Fruit fly (Drosophila melanogaster) whole organism, pupa: ENCODE results near the gene CG1416.
A peak's percentile ranks its signal among the peaks of the same experiment; 100 is the strongest.

ENCODE experiments used
- CG10348 ChIP-seq: fragments of 200-800 bp; sonication (Bioruptor generic); IDR thresholded peaks from 2 replicates; pipeline ENCODE4 v1.3.6; 2022; ENCODE audit warnings: missing biosample characterization, missing genetic modification characterization
- CG12605 ChIP-seq: fragments of 200-800 bp; sonication (Bioruptor generic); IDR thresholded peaks from 2 replicates; pipeline ENCODE4 v1.3.6; 2022; ENCODE audit warnings: missing biosample characterization, missing genetic modification characterization
- CG13204 ChIP-seq: fragments of 200-800 bp; sonication (Bioruptor generic); optimal IDR thresholded peaks from 2 replicates; lab custom pipeline; 2018; ENCODE audit warnings: missing biosample characterization, mild to moderate bottlenecking, missing genetic modification characterization, moderate library complexity
- CG14655 ChIP-seq: fragments of 200-800 bp; sonication (Bioruptor generic); optimal IDR thresholded peaks from 3 replicates; lab custom pipeline; 2017; ENCODE audit warnings: mild to moderate bottlenecking, missing biosample characterization, missing genetic modification reagents, missing genetic modification characterization
- CG15710 ChIP-seq: fragments of 200-800 bp; sonication (Bioruptor generic); optimal IDR thresholded peaks from 2 replicates; lab custom pipeline; 2018; ENCODE audit warnings: missing biosample characterization, mild to moderate bottlenecking, missing genetic modification characterization, moderate library complexity
- CG32121 ChIP-seq: fragments of 200-800 bp; sonication (Bioruptor generic); IDR thresholded peaks from 2 replicates; pipeline ENCODE4 v1.3.6; 2022; ENCODE audit warnings: missing biosample characterization, missing genetic modification characterization
- CG34367 ChIP-seq: fragments of 200-800 bp; sonication (Bioruptor generic); optimal IDR thresholded peaks from 2 replicates; lab custom pipeline; 2018; ENCODE audit warnings: missing biosample characterization, mild to moderate bottlenecking, missing genetic modification characterization
- CG4496 ChIP-seq: fragments of 200-800 bp; sonication (Bioruptor generic); IDR thresholded peaks from 3 replicates; pipeline ENCODE4 v1.3.6; 2022; ENCODE audit warnings: missing biosample characterization, missing genetic modification characterization
- CG8159 ChIP-seq: fragments of 200-800 bp; sonication (Bioruptor generic); optimal IDR thresholded peaks from 3 replicates; lab custom pipeline; 2018; ENCODE audit warnings: missing biosample characterization, mild to moderate bottlenecking, missing genetic modification characterization, moderate library complexity
- CG8301 ChIP-seq: fragments of 200-800 bp; sonication (Bioruptor generic); optimal IDR thresholded peaks from 2 replicates; lab custom pipeline; 2018; ENCODE audit warnings: missing biosample characterization, mild to moderate bottlenecking, missing genetic modification characterization
- CG9948 ChIP-seq: fragments of 200-800 bp; sonication (Bioruptor generic); optimal IDR thresholded peaks from 2 replicates; lab custom pipeline; 2018; ENCODE audit warnings: missing biosample characterization, mild to moderate bottlenecking, missing genetic modification characterization, moderate library complexity
- D1 ChIP-seq: fragments of 200-800 bp; sonication (Bioruptor generic); optimal IDR thresholded peaks from 2 replicates; lab custom pipeline; 2018; ENCODE audit warnings: missing biosample characterization, mild to moderate bottlenecking, missing genetic modification characterization, moderate library complexity
- EcR ChIP-seq: fragments of 200-800 bp; sonication (Bioruptor generic); optimal IDR thresholded peaks from 3 replicates; lab custom pipeline; 2019; ENCODE audit warnings: missing biosample characterization, missing genetic modification characterization, mild to moderate bottlenecking, moderate library complexity, missing genetic modification reagents
- Ets98B ChIP-seq: fragments of 200-800 bp; sonication (Bioruptor generic); IDR thresholded peaks from 2 replicates; pipeline ENCODE4 v1.3.6; 2022; ENCODE audit warnings: missing biosample characterization, missing genetic modification characterization
- Pif1A ChIP-seq: fragments of 200-800 bp; sonication (Bioruptor generic); optimal IDR thresholded peaks from 3 replicates; lab custom pipeline; 2016; ENCODE audit warnings: missing biosample characterization, missing genetic modification characterization
- Pif1B ChIP-seq: fragments of 200-800 bp; sonication (Bioruptor generic); optimal IDR thresholded peaks from 3 replicates; lab custom pipeline; 2016; ENCODE audit warnings: missing biosample characterization, missing genetic modification characterization
- Snoo ChIP-seq: fragments of 200-800 bp; sonication (Bioruptor generic); optimal IDR thresholded peaks from 3 replicates; lab custom pipeline; 2017; ENCODE audit warnings: missing biosample characterization, mild to moderate bottlenecking, missing genetic modification characterization, inconsistent platforms
- fd96Ca ChIP-seq: fragments of 200-800 bp; sonication (Bioruptor generic); IDR thresholded peaks from 3 replicates; pipeline ENCODE4 v1.3.6; 2022; ENCODE audit warnings: missing biosample characterization, missing genetic modification characterization
- gl ChIP-seq: fragments of 200-800 bp; sonication (Bioruptor generic); optimal IDR thresholded peaks from 2 replicates; lab custom pipeline; 2018; ENCODE audit warnings: missing biosample characterization, mild to moderate bottlenecking, missing genetic modification characterization
- rn ChIP-seq: fragments of 200-800 bp; sonication (Bioruptor generic); IDR thresholded peaks from 2 replicates; pipeline ENCODE4 v1.3.6; 2022; ENCODE audit warnings: missing biosample characterization, missing genetic modification characterization

Gene CG1416

dm6 chr2L:21795342-21795874 is 37.6 kb downstream of the CG1416 start, which contains the start of gene CG31612:
Gene CG31612, minus strand, starts transcription at chr2L:21795447.
- no peak for TF ChIP-seq CG34367 (tag; lab: Kevin White, UChicago)
- no peak for TF ChIP-seq CG14655
- no peak for TF ChIP-seq CG13204 (GFP tag; lab: Kevin White, UChicago)
- no peak for TF ChIP-seq Ets98B (GFP tag; lab: Robert Waterston, UW)
- TF ChIP-seq Pif1A (GFP tag; lab: Kevin White, UChicago): no peak
- no peak for TF ChIP-seq CG32121 (GFP tag; lab: Robert Waterston, UW)
- TF ChIP-seq CG10348 (GFP tag; lab: Robert Waterston, UW): no peak
- TF ChIP-seq CG9948: no peak

- no peak for TF ChIP-seq D1 (tag; lab: Kevin White, UChicago)
- no peak for TF ChIP-seq CG15710 (tag; lab: Kevin White, UChicago)
- no peak for TF ChIP-seq gl
- TF ChIP-seq CG12605 (GFP tag; lab: Robert Waterston, UW): no peak
- TF ChIP-seq EcR (GFP tag; lab: Kevin White, UChicago): peak; percentile 1
- TF ChIP-seq, all 21 proteins: peak for 1
Measured at dm6 chr2L:21804105-21804504, 46.3 kb downstream of the CG1416 start.

- TF ChIP-seq EcR (GFP tag; lab: Kevin White, UChicago): no peak
- TF ChIP-seq CG8301 (tag; lab: Kevin White, UChicago): no peak
- no peak for TF ChIP-seq gl
- TF ChIP-seq CG15710 (tag; lab: Kevin White, UChicago): no peak
- TF ChIP-seq D1 (tag; lab: Kevin White, UChicago): no peak
- no peak for TF ChIP-seq Pif1B
Measured at dm6 chr2L:21806359-21806758, 48.5 kb downstream of the CG1416 start.

- TF ChIP-seq CG8159 (no peak), CG4496 (GFP tag; lab: Robert Waterston, UW) (no peak), CG13204 (GFP tag; lab: Kevin White, UChicago) (no peak), CG10348 (GFP tag; lab: Robert Waterston, UW) (no peak), Snoo (tag; lab: Kevin White, UChicago) (no peak), CG14655 (no peak), CG9948 (no peak), CG15710 (tag; lab: Kevin White, UChicago) (no peak), fd96Ca (no peak), CG34367 (tag; lab: Kevin White, UChicago) (no peak), CG32121 (GFP tag; lab: Robert Waterston, UW) (no peak), rn (GFP tag; lab: Robert Waterston, UW) (no peak), Pif1B (no peak), EcR (GFP tag; lab: Kevin White, UChicago) (no peak), gl (no peak), CG12605 (GFP tag; lab: Robert Waterston, UW) (no peak), Pif1A (GFP tag; lab: Kevin White, UChicago) (no peak)
Measured at dm6 chr2L:21806875-21807274, 49.1 kb downstream of the CG1416 start.

dm6 chr2L:21810098-21810497 is 52.3 kb downstream of the CG1416 start:
- no peak for TF ChIP-seq D1 (tag; lab: Kevin White, UChicago)
